Worm (Caenorhabditis elegans): ENCODE results near the gene T07A5.7.

The T07A5.7 gene

ce11 chrIII:10336109-10336508 lies 25.2 kb upstream of the T07A5.7 start:
- TF ChIP-seq aha-1 (tag) (peak; percentile 96), F49E8.2 (tag; optimal IDR thresholded peaks at IDR 0.05; ENCODE audit: borderline replicate concordance) (no peak), unc-62 (GFP tag; optimal IDR thresholded peaks at IDR 0.05 in 1 of 2) (peak in 1 of 2 experiments; percentile 54), unc-62 (tag; optimal IDR thresholded peaks at IDR 0.05) (no peak)

ce11 chrIII:10335086-10335485 lies 24.2 kb upstream of the T07A5.7 start, which contains the start of gene ced-9:
Gene ced-9, plus strand, starts transcription at chrIII:10335172.
- TF ChIP-seq daf-16 (GFP tag; optimal IDR thresholded peaks at IDR 0.05) (no peak), daf-16 (tag; optimal IDR thresholded peaks at IDR 0.05) (no peak), ceh-44 (GFP tag; IDR thresholded peaks at IDR 0.05) (no peak), fos-1 (tag; optimal IDR thresholded peaks at IDR 0.05) (no peak), nhr-48 (tag; optimal IDR thresholded peaks at IDR 0.05) (no peak), aha-1 (tag) (peak; percentile 97)

ce11 chrIII:10333961-10334542 lies 23.1 kb upstream of the T07A5.7 start, which contains the start of the genes jmjd-4 and mev-1:
Gene jmjd-4, minus strand, starts transcription at chrIII:10334018.
Gene mev-1, plus strand, starts transcription at chrIII:10334277.
- no peak for TF ChIP-seq F26F4.8 (GFP tag; conservative IDR thresholded peaks at IDR 0.05)
- TF ChIP-seq lin-15B (tag; optimal IDR thresholded peaks at IDR 0.05) = no peak
- peak; percentile 88 for TF ChIP-seq mep-1 (tag; optimal IDR thresholded peaks at IDR 0.05)
- no peak for TF ChIP-seq cey-2 (tag; optimal IDR thresholded peaks at IDR 0.05; ENCODE audit: borderline replicate concordance, insufficient read depth)
- peak; percentile 49; the same call in 1 of the 2 replicates for TF ChIP-seq nhr-41 (GFP tag; IDR thresholded peaks at IDR 0.05)
- 0 out of 2 replicates have a peak, but pooled peaks have one; percentile 52 for TF ChIP-seq D1046.2 (GFP tag; IDR thresholded peaks at IDR 0.05)
- TF ChIP-seq sdz-12 (GFP tag; optimal IDR thresholded peaks at IDR 0.05) = no peak
- no peak for TF ChIP-seq lim-7 (GFP tag; IDR thresholded peaks at IDR 0.05)
- no peak for TF ChIP-seq Y75B8A.6 (GFP tag; IDR thresholded peaks at IDR 0.05)
- TF ChIP-seq fkh-10 (GFP tag; optimal IDR thresholded peaks at IDR 0.05) = peak; percentile 40
- TF ChIP-seq ctbp-1 (GFP tag; IDR thresholded peaks at IDR 0.05) = peak; percentile 65
- no peak for TF ChIP-seq nhr-237 (tag; optimal IDR thresholded peaks at IDR 0.05)
- peak; percentile 10 for TF ChIP-seq zip-2 (tag; optimal IDR thresholded peaks at IDR 0.05)
- no peak for TF ChIP-seq ZK546.5 (tag; optimal IDR thresholded peaks at IDR 0.05)
- peak; percentile 18 for TF ChIP-seq ceh-32 (tag; optimal IDR thresholded peaks at IDR 0.05; ENCODE audit: poor library complexity)
- peak; percentile 72 for TF ChIP-seq F37D6.2 (tag; optimal IDR thresholded peaks at IDR 0.05)
- peak; percentile 91 for TF ChIP-seq lin-38 (GFP tag; IDR thresholded peaks at IDR 0.05)
- TF ChIP-seq mxl-3 (GFP tag; optimal IDR thresholded peaks at IDR 0.05) = peak; percentile 63
- peak; percentile 88 for TF ChIP-seq dmd-6 (GFP tag; IDR thresholded peaks at IDR 0.05)
- TF ChIP-seq nhr-76 (tag; optimal IDR thresholded peaks at IDR 0.05) = no peak
- TF ChIP-seq ZK337.2 (GFP tag; IDR thresholded peaks at IDR 0.05) = no peak
- TF ChIP-seq attf-4 (tag; optimal IDR thresholded peaks at IDR 0.05) = no peak
- peak; percentile 61 for TF ChIP-seq nhr-11 (tag; optimal IDR thresholded peaks at IDR 0.05)
- TF ChIP-seq zag-1 (tag; optimal IDR thresholded peaks at IDR 0.05) = no peak
- TF ChIP-seq snpc-1.2 (GFP tag; IDR thresholded peaks at IDR 0.05) = 0 out of 2 replicates have a peak, but pooled peaks have one; percentile 39
- TF ChIP-seq duxl-1 (tag; optimal IDR thresholded peaks at IDR 0.05; ENCODE audit: poor library complexity) = peak; percentile 77
- TF ChIP-seq T20F7.1 (GFP tag; optimal IDR thresholded peaks at IDR 0.05) = no peak
- no peak for TF ChIP-seq lin-39 (tag; optimal IDR thresholded peaks at IDR 0.05)
- TF ChIP-seq daf-8 (GFP tag; IDR thresholded peaks at IDR 0.05) = no peak
- peak; percentile 24 for TF ChIP-seq Y5F2A.4 (GFP tag; optimal IDR thresholded peaks at IDR 0.05)
- peak; percentile 21; the same call in 1 of the 2 replicates for TF ChIP-seq set-16 (GFP tag; IDR thresholded peaks at IDR 0.05)
- no peak for TF ChIP-seq zfp-2 (tag; optimal IDR thresholded peaks at IDR 0.05)
- no peak for TF ChIP-seq zip-11 (GFP tag; IDR thresholded peaks at IDR 0.05)
- TF ChIP-seq nhr-28 (tag; optimal IDR thresholded peaks at IDR 0.05) = peak; percentile 47
- peak; percentile 78 for TF ChIP-seq mdt-29 (GFP tag; IDR thresholded peaks at IDR 0.05)
- no peak for TF ChIP-seq Y105C5A.15 (GFP tag; IDR thresholded peaks at IDR 0.05)
- TF ChIP-seq F10B5.3 (tag; optimal IDR thresholded peaks at IDR 0.05) = peak; percentile 45
- TF ChIP-seq vab-7 (GFP tag; IDR thresholded peaks at IDR 0.05) = 0 out of 2 replicates have a peak, but pooled peaks have one; percentile 21
- TF ChIP-seq ztf-11 (tag; optimal IDR thresholded peaks at IDR 0.05) = no peak
